Worm (Caenorhabditis elegans): ENCODE measurements around the gene fbxa-84.

DNA sequence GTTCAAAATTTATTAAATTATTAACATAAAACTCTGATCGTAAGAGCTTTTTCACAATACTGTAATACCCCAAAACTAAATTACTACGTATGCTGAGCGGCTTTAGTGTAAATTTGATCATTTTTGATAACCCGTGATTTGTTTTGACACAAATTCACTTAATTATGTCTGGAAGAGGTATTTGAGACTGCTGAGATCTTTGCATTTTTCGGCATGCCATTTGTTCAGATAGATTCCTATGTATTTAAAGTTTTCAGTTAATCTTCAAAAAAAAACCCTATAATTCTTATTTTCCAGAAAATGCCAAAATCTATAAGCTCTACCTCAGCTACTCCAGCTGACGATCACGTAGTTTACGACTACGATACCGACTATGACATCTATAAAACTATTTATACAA lies 48.0 kb downstream of the fbxa-84 start, which contains the start of gene srw-15:
- no peak for TF ChIP-seq ztf-4 (tag; optimal IDR thresholded peaks at IDR 0.05)
- TF ChIP-seq nhr-77 (tag; optimal IDR thresholded peaks at IDR 0.05): no peak
- TF ChIP-seq nhr-11 (tag; optimal IDR thresholded peaks at IDR 0.05): no peak
- no peak for TF ChIP-seq mdl-1 (tag; optimal IDR thresholded peaks at IDR 0.05)
- no peak for TF ChIP-seq unc-62 (GFP tag; optimal IDR thresholded peaks at IDR 0.05)
- no peak for TF ChIP-seq lsy-2 (tag; optimal IDR thresholded peaks at IDR 0.05)
- no peak for TF ChIP-seq grh-1 (GFP tag; IDR thresholded peaks at IDR 0.05)
- TF ChIP-seq rnt-1 (tag; optimal IDR thresholded peaks at IDR 0.05): no peak
- TF ChIP-seq swsn-7 (tag; optimal IDR thresholded peaks at IDR 0.05): no peak
- TF ChIP-seq efl-1 (optimal IDR thresholded peaks at IDR 0.05): no peak
- TF ChIP-seq efl-1 (GFP tag; optimal IDR thresholded peaks at IDR 0.05 in 1 of 2): peak in 1 of 2 experiments; percentile 60

Measured in whole organism, L1 larva.